Worm (Caenorhabditis elegans): Measurements from ENCODE around the gene ZK1098.3.

Gene ZK1098.3

ce11 chrIII:9565973-9566372 is 27.5 kb upstream of the ZK1098.3 start, which contains the start of gene C48B4.11:
Gene C48B4.11 (minus strand): TSS chrIII:9566115.
- TF ChIP-seq tbx-37 (GFP tag; conservative IDR thresholded peaks at IDR 0.05) (no peak), ama-1 (optimal IDR thresholded peaks at IDR 0.05) (no peak), hmg-4 (GFP tag; optimal IDR thresholded peaks at IDR 0.05) (no peak), pes-1 (GFP tag; IDR thresholded peaks at IDR 0.05) (no peak), ceh-13 (GFP tag; optimal IDR thresholded peaks at IDR 0.05) (no peak), hmbx-1 (tag; optimal IDR thresholded peaks at IDR 0.05) (no peak), ceh-36 (tag; optimal IDR thresholded peaks at IDR 0.05) (no peak), scrt-1 (GFP tag; IDR thresholded peaks at IDR 0.05) (no peak), tbx-11 (GFP tag; IDR thresholded peaks at IDR 0.05) (no peak), sea-1 (GFP tag; conservative IDR thresholded peaks at IDR 0.05) (no peak), flt-1 (GFP tag; IDR thresholded peaks at IDR 0.05) (no peak), F13C5.2 (tag; optimal IDR thresholded peaks at IDR 0.05) (no peak), B0310.2 (tag; optimal IDR thresholded peaks at IDR 0.05) (no peak), tra-4 (tag; optimal IDR thresholded peaks at IDR 0.05) (no peak), aly-1 (tag; optimal IDR thresholded peaks at IDR 0.05) (no peak), ets-7 (tag; optimal IDR thresholded peaks at IDR 0.05) (no peak), hnd-1 (tag; optimal IDR thresholded peaks at IDR 0.05) (no peak)

ce11 chrIII:9564410-9564809 is 25.9 kb upstream of the ZK1098.3 start, which contains the start of gene C48B4.10:
Gene C48B4.10 (minus strand): TSS chrIII:9564510.
- TF ChIP-seq hmg-4 (GFP tag; optimal IDR thresholded peaks at IDR 0.05) (no peak), hmbx-1 (tag; optimal IDR thresholded peaks at IDR 0.05) (no peak)

ce11 chrIII:9563235-9563634 is 24.7 kb upstream of the ZK1098.3 start, which contains the start of gene C48B4.9:
Gene C48B4.9 (minus strand): TSS chrIII:9563335.
- TF ChIP-seq ama-1 (optimal IDR thresholded peaks at IDR 0.05) (no peak), aly-1 (tag; optimal IDR thresholded peaks at IDR 0.05) (no peak), pes-1 (GFP tag; IDR thresholded peaks at IDR 0.05) (no peak), tra-4 (tag; optimal IDR thresholded peaks at IDR 0.05) (no peak), flt-1 (GFP tag; IDR thresholded peaks at IDR 0.05) (no peak), tbx-37 (GFP tag; conservative IDR thresholded peaks at IDR 0.05) (no peak), ceh-36 (tag; optimal IDR thresholded peaks at IDR 0.05) (no peak), hmbx-1 (tag; optimal IDR thresholded peaks at IDR 0.05) (no peak), ceh-13 (GFP tag; optimal IDR thresholded peaks at IDR 0.05) (no peak), F13C5.2 (tag; optimal IDR thresholded peaks at IDR 0.05) (no peak), B0310.2 (tag; optimal IDR thresholded peaks at IDR 0.05) (no peak), tbx-11 (GFP tag; IDR thresholded peaks at IDR 0.05) (no peak), hnd-1 (tag; optimal IDR thresholded peaks at IDR 0.05) (no peak), sea-1 (GFP tag; conservative IDR thresholded peaks at IDR 0.05) (no peak), hmg-4 (GFP tag; optimal IDR thresholded peaks at IDR 0.05) (no peak), scrt-1 (GFP tag; IDR thresholded peaks at IDR 0.05) (no peak), ets-7 (tag; optimal IDR thresholded peaks at IDR 0.05) (no peak)

ce11 chrIII:9561158-9561557 is 22.7 kb upstream of the ZK1098.3 start, which contains the start of gene C48B4.8:
Gene C48B4.8 (minus strand): TSS chrIII:9561258.
- TF ChIP-seq scrt-1 (GFP tag; IDR thresholded peaks at IDR 0.05): no peak
- no peak for TF ChIP-seq aly-1 (tag; optimal IDR thresholded peaks at IDR 0.05)
- TF ChIP-seq F13C5.2 (tag; optimal IDR thresholded peaks at IDR 0.05): no peak
- no peak for TF ChIP-seq pes-1 (GFP tag; IDR thresholded peaks at IDR 0.05)
- TF ChIP-seq tbx-11 (GFP tag; IDR thresholded peaks at IDR 0.05): no peak
- no peak for TF ChIP-seq hnd-1 (tag; optimal IDR thresholded peaks at IDR 0.05)
- TF ChIP-seq sea-1 (GFP tag; conservative IDR thresholded peaks at IDR 0.05): no peak
- no peak for TF ChIP-seq ceh-13 (GFP tag; optimal IDR thresholded peaks at IDR 0.05)
- TF ChIP-seq hmbx-1 (tag; optimal IDR thresholded peaks at IDR 0.05): no peak

- no peak for TF ChIP-seq hmbx-1 (tag; optimal IDR thresholded peaks at IDR 0.05)
- no peak for TF ChIP-seq tbx-11 (GFP tag; IDR thresholded peaks at IDR 0.05)
- no peak for TF ChIP-seq ets-7 (tag; optimal IDR thresholded peaks at IDR 0.05)
Observed at ce11 chrIII:9559381-9559881, 20.9 kb upstream of the ZK1098.3 start, which contains the start of gene C48B4.7. Gene C48B4.7 (minus strand): TSS chrIII:9559431.

- TF ChIP-seq scrt-1 (GFP tag; IDR thresholded peaks at IDR 0.05): no peak
- TF ChIP-seq flt-1 (GFP tag; IDR thresholded peaks at IDR 0.05): no peak
- no peak for TF ChIP-seq B0310.2 (tag; optimal IDR thresholded peaks at IDR 0.05)
- TF ChIP-seq hmbx-1 (tag; optimal IDR thresholded peaks at IDR 0.05): no peak
- TF ChIP-seq pes-1 (GFP tag; IDR thresholded peaks at IDR 0.05): no peak
Observed at ce11 chrIII:9558463-9558862, 20.0 kb upstream of the ZK1098.3 start, which contains the start of gene C48B4.6. Gene C48B4.6 (minus strand): TSS chrIII:9558563.

- TF ChIP-seq tbx-37 (GFP tag; conservative IDR thresholded peaks at IDR 0.05) (no peak), ceh-36 (tag; optimal IDR thresholded peaks at IDR 0.05) (no peak), ama-1 (optimal IDR thresholded peaks at IDR 0.05) (no peak), ets-7 (tag; optimal IDR thresholded peaks at IDR 0.05) (no peak), ceh-13 (GFP tag; optimal IDR thresholded peaks at IDR 0.05) (no peak), hmg-4 (GFP tag; optimal IDR thresholded peaks at IDR 0.05) (no peak), pes-1 (GFP tag; IDR thresholded peaks at IDR 0.05) (no peak), tbx-11 (GFP tag; IDR thresholded peaks at IDR 0.05) (no peak), sea-1 (GFP tag; conservative IDR thresholded peaks at IDR 0.05) (no peak), flt-1 (GFP tag; IDR thresholded peaks at IDR 0.05) (no peak), hnd-1 (tag; optimal IDR thresholded peaks at IDR 0.05) (no peak), tra-4 (tag; optimal IDR thresholded peaks at IDR 0.05) (no peak), aly-1 (tag; optimal IDR thresholded peaks at IDR 0.05) (no peak), F13C5.2 (tag; optimal IDR thresholded peaks at IDR 0.05) (no peak), scrt-1 (GFP tag; IDR thresholded peaks at IDR 0.05) (no peak), hmbx-1 (tag; optimal IDR thresholded peaks at IDR 0.05) (no peak), B0310.2 (tag; optimal IDR thresholded peaks at IDR 0.05) (no peak)
Observed at ce11 chrIII:9556300-9556699, 17.8 kb upstream of the ZK1098.3 start, which contains the start of gene ZK1098.11. Gene ZK1098.11 (plus strand): TSS chrIII:9556600.
